Fruit fly (Drosophila melanogaster) whole organism, embryonic: Measurements from ENCODE around the gene CG7889.

Experiments used
- Bdp1 ChIP-seq: fragments of 200-800 bp; sonication (Bioruptor generic); optimal IDR thresholded peaks from 3 replicates; lab custom pipeline; 2016; ENCODE audit warnings: missing biosample characterization, missing genetic modification characterization
- CG10209 ChIP-seq: fragments of 200-800 bp; sonication (Bioruptor generic); optimal IDR thresholded peaks from 3 replicates; lab custom pipeline; 2017; ENCODE audit warnings: missing biosample characterization, mild to moderate bottlenecking, missing genetic modification characterization, missing genetic modification reagents
- CG11093 ChIP-seq: fragments of 200-800 bp; sonication (Bioruptor generic); IDR thresholded peaks from 3 replicates; pipeline ENCODE4 v1.3.6; 2022; ENCODE audit warnings: missing biosample characterization, missing genetic modification characterization
- CG11696 ChIP-seq: fragments of 200-800 bp; sonication (Bioruptor generic); IDR thresholded peaks from 2 replicates; pipeline ENCODE4 v1.3.6; 2022; ENCODE audit warnings: missing biosample characterization, missing genetic modification characterization
- CG12104 ChIP-seq: fragments of 200-800 bp; sonication (Bioruptor generic); optimal IDR thresholded peaks from 3 replicates; lab custom pipeline; 2016; ENCODE audit warnings: missing biosample characterization, missing genetic modification characterization
- CG12236 ChIP-seq: fragments of 200-800 bp; sonication (Bioruptor generic); optimal IDR thresholded peaks from 2 replicates; lab custom pipeline; 2016; ENCODE audit warnings: missing biosample characterization, missing genetic modification characterization
- CG13287 ChIP-seq: fragments of 200-800 bp; sonication (Bioruptor generic); IDR thresholded peaks from 2 replicates; pipeline ENCODE4 v1.3.6; 2022; ENCODE audit warnings: missing biosample characterization, missing genetic modification characterization; ENCODE audit not compliant: partially characterized antibody
- CG14710 ChIP-seq: fragments of 200-800 bp; sonication (Bioruptor generic); optimal IDR thresholded peaks from 3 replicates; lab custom pipeline; 2019; ENCODE audit warnings: missing biosample characterization, mild to moderate bottlenecking, missing genetic modification characterization, moderate library complexity
- CG15073 ChIP-seq: fragments of 200-800 bp; sonication (Bioruptor generic); optimal IDR thresholded peaks from 2 replicates; lab custom pipeline; 2016; ENCODE audit warnings: missing biosample characterization, missing genetic modification characterization
- CG2678 ChIP-seq: fragments of 200-800 bp; sonication (Bioruptor generic); optimal IDR thresholded peaks from 3 replicates; lab custom pipeline; 2019; ENCODE audit warnings: missing biosample characterization, mild to moderate bottlenecking, missing genetic modification characterization, moderate library complexity
- CG30431 ChIP-seq: fragments of 200-800 bp; sonication (Bioruptor generic); optimal IDR thresholded peaks from 2 replicates; lab custom pipeline; 2017; ENCODE audit warnings: missing biosample characterization, missing genetic modification characterization
- CG3065 ChIP-seq: fragments of 200-800 bp; sonication (Bioruptor generic); optimal IDR thresholded peaks from 2 replicates; lab custom pipeline; 2016; ENCODE audit warnings: missing biosample characterization, missing genetic modification characterization
- CG34224 ChIP-seq: fragments of 200-800 bp; sonication (Bioruptor generic); IDR thresholded peaks from 3 replicates; pipeline ENCODE4 v1.3.6; 2022; ENCODE audit warnings: missing biosample characterization, missing genetic modification characterization; ENCODE audit not compliant: partially characterized antibody
- CG6175 ChIP-seq: fragments of 200-800 bp; sonication (Bioruptor generic); IDR thresholded peaks from 3 replicates; pipeline ENCODE4 v1.3.6; 2022; ENCODE audit warnings: missing biosample characterization, missing genetic modification characterization
- CG7372 ChIP-seq: fragments of 200-800 bp; sonication (Bioruptor generic); IDR thresholded peaks from 2 replicates; pipeline ENCODE4 v1.3.6; 2022; ENCODE audit warnings: missing biosample characterization, missing genetic modification characterization
- CG7839 ChIP-seq: fragments of 200-800 bp; sonication (Bioruptor generic); optimal IDR thresholded peaks from 3 replicates; lab custom pipeline; 2018; ENCODE audit warnings: missing biosample characterization, mild to moderate bottlenecking, missing genetic modification characterization, moderate library complexity
- CG8089 ChIP-seq: fragments of 200-800 bp; sonication (Bioruptor generic); optimal IDR thresholded peaks from 3 replicates; lab custom pipeline; 2016; ENCODE audit warnings: missing biosample characterization, missing genetic modification characterization
- CG9215 ChIP-seq: fragments of 200-800 bp; sonication (Bioruptor generic); IDR thresholded peaks from 2 replicates; pipeline ENCODE4 v1.3.6; 2022; ENCODE audit warnings: missing biosample characterization, missing genetic modification characterization
- CG9817 ChIP-seq: fragments of 200-800 bp; sonication (Bioruptor generic); optimal IDR thresholded peaks from 2 replicates; lab custom pipeline; 2018; ENCODE audit warnings: missing biosample characterization, mild to moderate bottlenecking, missing genetic modification characterization, moderate library complexity
- Dad ChIP-seq: fragments of 200-800 bp; sonication (Bioruptor generic); optimal IDR thresholded peaks from 3 replicates; lab custom pipeline; 2016; ENCODE audit warnings: missing biosample characterization, missing genetic modification characterization
- Dek ChIP-seq: fragments of 200-800 bp; sonication (Bioruptor generic); optimal IDR thresholded peaks from 3 replicates; lab custom pipeline; 2019; ENCODE audit warnings: missing biosample characterization, mild to moderate bottlenecking, missing genetic modification characterization, moderate library complexity
- Dp ChIP-seq: fragments of 200-800 bp; sonication (Bioruptor generic); optimal IDR thresholded peaks from 2 replicates; lab custom pipeline; 2018; ENCODE audit warnings: missing biosample characterization, mild to moderate bottlenecking, missing genetic modification characterization, moderate library complexity
- Ets65A ChIP-seq: fragments of 200-800 bp; sonication (Bioruptor generic); peaks from one replicate; lab custom pipeline; 2016; ENCODE audit warnings: missing biosample characterization, missing genetic modification characterization
- H15 ChIP-seq: fragments of 200-800 bp; sonication (Bioruptor generic); IDR thresholded peaks from 3 replicates; pipeline ENCODE4 v1.3.6; 2022; ENCODE audit warnings: missing biosample characterization, missing genetic modification characterization
- HLH3B ChIP-seq: fragments of 200-800 bp; sonication (Bioruptor generic); IDR thresholded peaks from 2 replicates; pipeline ENCODE4 v1.3.6; 2022; ENCODE audit warnings: missing biosample characterization, missing genetic modification characterization
- Hsf ChIP-seq: fragments of 200-800 bp; sonication (Bioruptor generic); optimal IDR thresholded peaks from 3 replicates; lab custom pipeline; 2016; ENCODE audit warnings: missing biosample characterization, missing genetic modification characterization
- Neu2 ChIP-seq: fragments of 200-800 bp; sonication (Bioruptor generic); optimal IDR thresholded peaks from 3 replicates; lab custom pipeline; 2016; ENCODE audit warnings: missing biosample characterization, missing genetic modification characterization, borderline replicate concordance
- Oli ChIP-seq: fragments of 200-800 bp; sonication (Bioruptor generic); optimal IDR thresholded peaks from 2 replicates; lab custom pipeline; 2018; ENCODE audit warnings: missing biosample characterization, mild to moderate bottlenecking, missing genetic modification characterization, moderate library complexity
- Sry-β ChIP-seq: fragments of 200-800 bp; sonication (Bioruptor generic); optimal IDR thresholded peaks from 2 replicates; lab custom pipeline; 2018; ENCODE audit warnings: missing biosample characterization, mild to moderate bottlenecking, missing genetic modification characterization, moderate library complexity
- ac ChIP-seq: fragments of 200-800 bp; sonication (Bioruptor generic); optimal IDR thresholded peaks from 3 replicates; lab custom pipeline; 2017; ENCODE audit warnings: missing biosample characterization, mild to moderate bottlenecking, missing genetic modification characterization
- ara ChIP-seq: fragments of 200-800 bp; sonication (Bioruptor generic); IDR thresholded peaks from 2 replicates; pipeline ENCODE4 v1.3.6; 2022; ENCODE audit warnings: missing biosample characterization, missing genetic modification characterization
- ase ChIP-seq: fragments of 200-800 bp; sonication (Bioruptor generic); IDR thresholded peaks from 3 replicates; pipeline ENCODE4 v1.3.6; 2022; ENCODE audit warnings: missing biosample characterization, missing genetic modification characterization
- bigmax ChIP-seq: fragments of 200-800 bp; sonication (Bioruptor generic); optimal IDR thresholded peaks from 2 replicates; lab custom pipeline; 2018; ENCODE audit warnings: missing biosample characterization, mild to moderate bottlenecking, missing genetic modification characterization
- cas ChIP-seq: fragments of 200-800 bp; sonication (Bioruptor generic); IDR thresholded peaks from 2 replicates; pipeline ENCODE4 v1.3.6; 2022; ENCODE audit warnings: missing biosample characterization, missing genetic modification characterization
- chm ChIP-seq: fragments of 200-800 bp; sonication (Bioruptor generic); IDR thresholded peaks from 2 replicates; pipeline ENCODE4 v1.3.6; 2022; ENCODE audit warnings: missing biosample characterization, missing genetic modification characterization
- dati ChIP-seq: fragments of 200-800 bp; sonication (Bioruptor generic); IDR thresholded peaks from 2 replicates; pipeline ENCODE4 v1.3.6; 2022; ENCODE audit warnings: missing biosample characterization, missing genetic modification characterization
- dmrt11E ChIP-seq: fragments of 200-800 bp; sonication (Bioruptor generic); optimal IDR thresholded peaks from 3 replicates; lab custom pipeline; 2018; ENCODE audit warnings: missing biosample characterization, mild to moderate bottlenecking, missing genetic modification characterization, moderate library complexity
- ewg ChIP-seq: fragments of 200-800 bp; sonication (Bioruptor generic); optimal IDR thresholded peaks from 3 replicates; lab custom pipeline; 2017; ENCODE audit warnings: mild to moderate bottlenecking, missing biosample characterization, missing genetic modification reagents, missing genetic modification characterization
- gcm2 ChIP-seq: fragments of 200-800 bp; sonication (Bioruptor generic); optimal IDR thresholded peaks from 2 replicates; lab custom pipeline; 2016; ENCODE audit warnings: missing biosample characterization, missing genetic modification characterization
- h ChIP-seq: fragments of >200 bp; optimal IDR thresholded peaks from 2 replicates; lab custom pipeline; 2017
- hkb ChIP-seq, 2 experiments: fragments of 200-800 bp in 1 of 2; fragments of >200 bp in 1 of 2; sonication (Bioruptor generic) in 1 of 2; IDR thresholded peaks in 1 of 2; optimal IDR thresholded peaks in 1 of 2; 2 replicates each; pipeline versions ENCODE4 v1.3.6 to Lab custom; 2017 to 2022; ENCODE audit warnings: missing biosample characterization in 1 of 2, missing genetic modification characterization in 1 of 2
- lbe ChIP-seq: fragments of 200-800 bp; sonication (Bioruptor generic); optimal IDR thresholded peaks from 2 replicates; lab custom pipeline; 2016; ENCODE audit warnings: missing biosample characterization, mild to moderate bottlenecking, missing genetic modification characterization
- lilli ChIP-seq: fragments of 200-800 bp; sonication (Bioruptor generic); optimal IDR thresholded peaks from 3 replicates; lab custom pipeline; 2016; ENCODE audit warnings: missing biosample characterization, missing genetic modification characterization
- lola ChIP-seq, 3 experiments: fragments of >200 bp in 2 of 3; fragments of 200-800 bp in 1 of 3; sonication (Bioruptor generic) in 1 of 3; optimal IDR thresholded peaks; 2 replicates each; lab custom pipeline; 2017 to 2019; ENCODE audit warnings: missing biosample characterization in 3 of 3, missing genetic modification characterization in 3 of 3, mild to moderate bottlenecking in 1 of 3, moderate library complexity in 1 of 3
- maf-S ChIP-seq: fragments of 200-800 bp; sonication (Bioruptor generic); optimal IDR thresholded peaks from 2 replicates; lab custom pipeline; 2016; ENCODE audit warnings: missing biosample characterization, missing genetic modification characterization
- pb ChIP-seq: fragments of 200-800 bp; sonication (Bioruptor generic); optimal IDR thresholded peaks from 3 replicates; lab custom pipeline; 2016; ENCODE audit warnings: missing biosample characterization, missing genetic modification characterization
- salm ChIP-seq: fragments of 200-800 bp; sonication (Bioruptor generic); optimal IDR thresholded peaks from 2 replicates; lab custom pipeline; 2018; ENCODE audit warnings: missing biosample characterization, mild to moderate bottlenecking, missing genetic modification characterization
- sens ChIP-seq: fragments of 200-800 bp; sonication (Bioruptor generic); peaks from one replicate; lab custom pipeline; 2016; ENCODE audit warnings: missing biosample characterization, missing genetic modification characterization
- seq ChIP-seq: fragments of 200-800 bp; sonication (Bioruptor generic); IDR thresholded peaks from 2 replicates; pipeline ENCODE4 v1.3.6; 2022; ENCODE audit warnings: missing biosample characterization, missing genetic modification characterization
- usp ChIP-seq: fragments of >200 bp; optimal IDR thresholded peaks from 2 replicates; lab custom pipeline; 2017; ENCODE audit warnings: missing biosample characterization, missing genetic modification characterization
- wdn ChIP-seq: fragments of 200-800 bp; sonication (Bioruptor generic); IDR thresholded peaks from 2 replicates; pipeline ENCODE4 v1.3.6; 2022; ENCODE audit warnings: missing biosample characterization, missing genetic modification characterization
- zfh2 ChIP-seq: fragments of 200-800 bp; sonication (Bioruptor generic); optimal IDR thresholded peaks from 2 replicates; lab custom pipeline; 2016; ENCODE audit warnings: missing biosample characterization, missing genetic modification characterization

Gene CG7889

dm6 chrX:19276489-19277117 lies 33.2 kb downstream of the CG7889 start, which contains the start of the genes CG32537 and CG32536 (continued):
- peak; percentile 4 for TF ChIP-seq CG14710 (tag; lab: Kevin White, UChicago)
- no peak for TF ChIP-seq Oli
- TF ChIP-seq Neu2 (GFP tag; lab: Kevin White, UChicago): no peak
- TF ChIP-seq Ets65A (GFP tag; lab: Kevin White, UChicago): no peak
- TF ChIP-seq lilli (GFP tag; lab: Kevin White, UChicago): no peak
- no peak for TF ChIP-seq zfh2 (GFP tag; lab: Kevin White, UChicago)
- no peak for TF ChIP-seq h
- TF ChIP-seq chm: no peak
- TF ChIP-seq usp (GFP tag; lab: Kevin White, UChicago): no peak
- TF ChIP-seq salm: no peak
- no peak for TF ChIP-seq Hsf
- no peak for TF ChIP-seq ac (GFP tag; lab: Kevin White, UChicago)
- no peak for TF ChIP-seq dati (GFP tag; lab: Robert Waterston, UW)
- TF ChIP-seq ewg (GFP tag; lab: Kevin White, UChicago): no peak
- no peak for TF ChIP-seq dmrt11E
- TF ChIP-seq wdn (GFP tag; lab: Robert Waterston, UW): no peak
- TF ChIP-seq pb (GFP tag; lab: Kevin White, UChicago): no peak
- TF ChIP-seq CG13287 (GFP tag; lab: Robert Waterston, UW): no peak; the same call in 1 of the 2 replicates
- TF ChIP-seq Dek (tag; lab: Kevin White, UChicago): no peak
- no peak for TF ChIP-seq ase
- TF ChIP-seq bigmax (GFP tag; lab: Kevin White, UChicago): no peak
- TF ChIP-seq CG11093 (GFP tag; lab: Robert Waterston, UW): no peak
- no peak for TF ChIP-seq H15 (GFP tag; lab: Robert Waterston, UW)
- no peak for TF ChIP-seq maf-S (GFP tag; lab: Kevin White, UChicago)
- no peak for TF ChIP-seq Sry-β
- no peak for TF ChIP-seq cas (GFP tag; lab: Robert Waterston, UW)
- no peak for TF ChIP-seq CG12236 (GFP tag; lab: Kevin White, UChicago)
- TF ChIP-seq CG12104 (GFP tag; lab: Kevin White, UChicago): no peak
- TF ChIP-seq CG9817 (tag; lab: Kevin White, UChicago): no peak
- TF ChIP-seq CG7372 (GFP tag; lab: Robert Waterston, UW): no peak
- TF ChIP-seq CG34224: no peak
- no peak for TF ChIP-seq CG9215
- no peak for TF ChIP-seq HLH3B (GFP tag; lab: Robert Waterston, UW)
- no peak for TF ChIP-seq lola (GFP tag; optimal IDR thresholded peaks at IDR 0.05; lab: Kevin White, UChicago)
- no peak for TF ChIP-seq CG10209 (GFP tag; lab: Kevin White, UChicago)
- peak; percentile 45 for TF ChIP-seq sens
- peak; percentile 47 for TF ChIP-seq Dp (GFP tag; lab: Kevin White, UChicago)
- TF ChIP-seq ara (GFP tag; lab: Robert Waterston, UW): 0 out of 2 replicates have a peak, but pooled peaks have one; percentile 22
- TF ChIP-seq lbe: no peak
- no peak for TF ChIP-seq gcm2 (GFP tag; lab: Kevin White, UChicago)
- TF ChIP-seq hkb (optimal IDR thresholded peaks at IDR 0.05; lab: Kevin White, UChicago): no peak
- no peak for TF ChIP-seq hkb (GFP tag; IDR thresholded peaks at IDR 0.05; lab: Robert Waterston, UW)
- no peak for TF ChIP-seq CG7839
- TF ChIP-seq CG11696 (GFP tag; lab: Robert Waterston, UW): no peak
- no peak for TF ChIP-seq CG15073
- TF ChIP-seq seq: no peak
- TF ChIP-seq CG30431 (GFP tag; lab: Kevin White, UChicago): no peak
- no peak for TF ChIP-seq CG6175
- no peak for TF ChIP-seq Dad (GFP tag; lab: Kevin White, UChicago)
- TF ChIP-seq CG3065 (GFP tag; lab: Kevin White, UChicago): no peak
- no peak for TF ChIP-seq Bdp1 (GFP tag; lab: Kevin White, UChicago)
- TF ChIP-seq CG2678 (tag; lab: Kevin White, UChicago): no peak
- no peak for TF ChIP-seq CG8089 (GFP tag; lab: Kevin White, UChicago)
